Fruit fly (Drosophila melanogaster): ENCODE data around the gene CG7460.

Gene CG7460

dm6 chr3L:17757156-17758083 is 17.1 kb downstream of the CG7460 start (continued):
- TF ChIP-seq CG16813 (GFP tag; IDR thresholded peaks at IDR 0.05; ENCODE audit: partially characterized antibody) = 0 out of 3 replicates have a peak, but pooled peaks have one; percentile 28
- no peak for TF ChIP-seq sug (tag; optimal IDR thresholded peaks at IDR 0.05)
- TF ChIP-seq ara (GFP tag; IDR thresholded peaks at IDR 0.05) = peak; percentile 70
- TF ChIP-seq CG2202 (tag; optimal IDR thresholded peaks at IDR 0.05) = peak; percentile 84
- peak; percentile 52 for TF ChIP-seq NC2α (GFP tag; optimal IDR thresholded peaks at IDR 0.05)
- TF ChIP-seq sc (optimal IDR thresholded peaks at IDR 0.05) = no peak
- TF ChIP-seq sc (GFP tag; optimal IDR thresholded peaks at IDR 0.05) = peak; percentile 89
- TF ChIP-seq Side (GFP tag; optimal IDR thresholded peaks at IDR 0.05) = peak; percentile 52
- peak; percentile 30 for TF ChIP-seq CG2120 (GFP tag; optimal IDR thresholded peaks at IDR 0.05)
- no peak for TF ChIP-seq zen2 (GFP tag; IDR thresholded peaks at IDR 0.05; ENCODE audit: partially characterized antibody)
- TF ChIP-seq Sry-δ (GFP tag; optimal IDR thresholded peaks at IDR 0.05) = no peak
- TF ChIP-seq yki (optimal IDR thresholded peaks at IDR 0.05) = no peak
- TF ChIP-seq CG42726 (GFP tag; IDR thresholded peaks at IDR 0.05; ENCODE audit: partially characterized antibody) = no peak
- TF ChIP-seq lola (GFP tag; optimal IDR thresholded peaks at IDR 0.05) = peak in 1 of 3 experiments; percentile 96
- peak; percentile 35 for TF ChIP-seq Fer3 (tag; optimal IDR thresholded peaks at IDR 0.05)
- TF ChIP-seq br (optimal IDR thresholded peaks at IDR 0.05) = no peak
- no peak for TF ChIP-seq Taf1 (GFP tag; IDR thresholded peaks at IDR 0.05)
- no peak for TF ChIP-seq inv (GFP tag; IDR thresholded peaks at IDR 0.05; ENCODE audit: partially characterized antibody)
- TF ChIP-seq stc (GFP tag; IDR thresholded peaks at IDR 0.05) = peak; percentile 54; the same call in 1 of the 2 replicates
- TF ChIP-seq pzg (GFP tag; optimal IDR thresholded peaks at IDR 0.05) = no peak
- TF ChIP-seq Dek (tag; optimal IDR thresholded peaks at IDR 0.05) = no peak
- TF ChIP-seq Opbp (GFP tag; IDR thresholded peaks at IDR 0.05; ENCODE audit: partially characterized antibody) = no peak
- TF ChIP-seq CG11696 (GFP tag; IDR thresholded peaks at IDR 0.05) = 0 out of 2 replicates have a peak, but pooled peaks have one; percentile 38
- peak; percentile 58; the same call in 1 of the 2 replicates for TF ChIP-seq CG32767 (GFP tag; IDR thresholded peaks at IDR 0.05)
- peak; percentile 49 for TF ChIP-seq ind (GFP tag; optimal IDR thresholded peaks at IDR 0.05)
- TF ChIP-seq az2 (GFP tag; optimal IDR thresholded peaks at IDR 0.05) = peak; percentile 79
- TF ChIP-seq gce (GFP tag; IDR thresholded peaks at IDR 0.05) = no peak
- peak; percentile 57 for TF ChIP-seq CG18599 (GFP tag; optimal IDR thresholded peaks at IDR 0.05)
- TF ChIP-seq insv (GFP tag; optimal IDR thresholded peaks at IDR 0.05) = no peak
- TF ChIP-seq CG12942 (GFP tag; optimal IDR thresholded peaks at IDR 0.05) = peak; percentile 35
- peak; percentile 83 for TF ChIP-seq croc (GFP tag; conservative IDR thresholded peaks at IDR 0.05)
- no peak for TF ChIP-seq CG6683 (GFP tag; optimal IDR thresholded peaks at IDR 0.05)
- TF ChIP-seq CG10979 (tag; optimal IDR thresholded peaks at IDR 0.05) = peak; percentile 95
- no peak for TF ChIP-seq CG10565 (GFP tag; optimal IDR thresholded peaks at IDR 0.05)
- TF ChIP-seq CG3726 (GFP tag; IDR thresholded peaks at IDR 0.05) = no peak; the same call in 2 of the 3 replicates
- TF ChIP-seq Dp (GFP tag; optimal IDR thresholded peaks at IDR 0.05) = no peak
- TF ChIP-seq Sry-β (GFP tag; optimal IDR thresholded peaks at IDR 0.05) = peak; percentile 17
- no peak for TF ChIP-seq gfzf (GFP tag; optimal IDR thresholded peaks at IDR 0.05)
- TF ChIP-seq CG6654 (GFP tag; optimal IDR thresholded peaks at IDR 0.05) = peak; percentile 75
- peak; percentile 63 for TF ChIP-seq jumu (GFP tag; optimal IDR thresholded peaks at IDR 0.05)
- peak; percentile 73 for TF ChIP-seq Kr (GFP tag; optimal IDR thresholded peaks at IDR 0.05)
- no peak for TF ChIP-seq GATAe (GFP tag; conservative IDR thresholded peaks at IDR 0.05)
- no peak for TF ChIP-seq Dad (GFP tag; optimal IDR thresholded peaks at IDR 0.05)
- TF ChIP-seq CG2889 (GFP tag; IDR thresholded peaks at IDR 0.05) = no peak
- peak; percentile 87 for TF ChIP-seq gcm (GFP tag; optimal IDR thresholded peaks at IDR 0.05)
- peak; percentile 31; the same call in 1 of the 2 replicates for TF ChIP-seq chm (GFP tag; IDR thresholded peaks at IDR 0.05)
- peak; percentile 69 for TF ChIP-seq CG17359 (tag; optimal IDR thresholded peaks at IDR 0.05)
- TF ChIP-seq abd-A (tag; optimal IDR thresholded peaks at IDR 0.05) = no peak

All from whole organism, embryonic.